Worm (Caenorhabditis elegans): ENCODE results near the gene athp-2.

athp-2 gene

DNA sequence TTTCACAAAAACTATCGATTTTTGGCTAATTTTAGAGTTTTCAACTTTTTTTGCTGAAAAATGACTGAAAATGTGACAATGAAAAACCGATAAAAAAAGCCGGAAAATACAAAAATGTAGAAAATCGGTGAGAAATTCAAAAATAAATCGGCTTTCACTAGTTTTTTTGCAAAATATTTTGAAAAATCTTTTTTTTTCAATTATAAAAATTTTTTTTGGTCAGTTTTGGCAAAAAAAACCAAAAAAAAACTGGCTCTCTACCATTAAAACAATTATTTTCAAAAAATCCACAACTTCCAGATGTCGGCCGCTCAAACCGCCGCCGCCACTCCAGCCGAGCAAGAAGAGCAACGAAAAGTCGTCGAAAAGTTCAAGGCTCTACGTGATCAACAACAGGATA is 13.6 kb upstream of the athp-2 start, which contains the start of gene pfd-2:
Gene pfd-2 (plus strand): TSS at position 301 of the 400 bp plus-strand sequence.
- TF ChIP-seq lin-39 (tag; optimal IDR thresholded peaks at IDR 0.05) (no peak), zfp-3 (GFP tag; conservative IDR thresholded peaks at IDR 0.05) (no peak), mdl-1 (tag; optimal IDR thresholded peaks at IDR 0.05) (no peak), unc-130 (GFP tag; optimal IDR thresholded peaks at IDR 0.05) (no peak), ctbp-1 (GFP tag; IDR thresholded peaks at IDR 0.05) (no peak), ceh-62 (tag; optimal IDR thresholded peaks at IDR 0.05) (no peak), lin-15B (tag; optimal IDR thresholded peaks at IDR 0.05) (no peak), ztf-11 (tag; optimal IDR thresholded peaks at IDR 0.05) (no peak), spr-1 (tag; optimal IDR thresholded peaks at IDR 0.05) (no peak), nhr-102 (tag; optimal IDR thresholded peaks at IDR 0.05) (no peak), F10B5.3 (tag; optimal IDR thresholded peaks at IDR 0.05) (no peak), hif-1 (tag; optimal IDR thresholded peaks at IDR 0.05) (no peak), nhr-25 (tag; optimal IDR thresholded peaks at IDR 0.05; ENCODE audit: borderline replicate concordance, insufficient read depth) (no peak), ZK337.2 (GFP tag; IDR thresholded peaks at IDR 0.05) (no peak), daf-19 (GFP tag; conservative IDR thresholded peaks at IDR 0.05) (no peak), nhr-28 (tag; optimal IDR thresholded peaks at IDR 0.05) (no peak), egl-27 (tag; optimal IDR thresholded peaks at IDR 0.05) (no peak)

ce11 chrII:4328716-4329115 is 11.3 kb upstream of the athp-2 start, which contains the start of gene H20J04.4:
TSS of gene H20J04.4 (plus strand) at chrII:4329016.
- TF ChIP-seq nhr-42 (GFP tag; IDR thresholded peaks at IDR 0.05) (no peak), ceh-20 (GFP tag; IDR thresholded peaks at IDR 0.05) (no peak), F37D6.2 (tag; optimal IDR thresholded peaks at IDR 0.05) (no peak), hif-1 (tag; optimal IDR thresholded peaks at IDR 0.05) (no peak), egl-27 (tag; optimal IDR thresholded peaks at IDR 0.05) (no peak), fkh-10 (GFP tag; optimal IDR thresholded peaks at IDR 0.05) (no peak), gei-8 (GFP tag; optimal IDR thresholded peaks at IDR 0.05) (no peak), set-16 (GFP tag; IDR thresholded peaks at IDR 0.05) (no peak), zfp-3 (GFP tag; conservative IDR thresholded peaks at IDR 0.05) (no peak), nhr-41 (GFP tag; IDR thresholded peaks at IDR 0.05) (no peak), snpc-1.2 (GFP tag; IDR thresholded peaks at IDR 0.05) (no peak), Y48G9A.11 (GFP tag; IDR thresholded peaks at IDR 0.05) (no peak), arid-1 (GFP tag; conservative IDR thresholded peaks at IDR 0.05) (no peak), mep-1 (tag; optimal IDR thresholded peaks at IDR 0.05) (no peak), F26F4.8 (GFP tag; conservative IDR thresholded peaks at IDR 0.05) (no peak), dpl-1 (GFP tag; optimal IDR thresholded peaks at IDR 0.05) (no peak), ceh-28 (tag; optimal IDR thresholded peaks at IDR 0.05) (no peak), lin-1 (GFP tag; IDR thresholded peaks at IDR 0.05) (no peak), daf-19 (GFP tag; conservative IDR thresholded peaks at IDR 0.05) (no peak)

DNA sequence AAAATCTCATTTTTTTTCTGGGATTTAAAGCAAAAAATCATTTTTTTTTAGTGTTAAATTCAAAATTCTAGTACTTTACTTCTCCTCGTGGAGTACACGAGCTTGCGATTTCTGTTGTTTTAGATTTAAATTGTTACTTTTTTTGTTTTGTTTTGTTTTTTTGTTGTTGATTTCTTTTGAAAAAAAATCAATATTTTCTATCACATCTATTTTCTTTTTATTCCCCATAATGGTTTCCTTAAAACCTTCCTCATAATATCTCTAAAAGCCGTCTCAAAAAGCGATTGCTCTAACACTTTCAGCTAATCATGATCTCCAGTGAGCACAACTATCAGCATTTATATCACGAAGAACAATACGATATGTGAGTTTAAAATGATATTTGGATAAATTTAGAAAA is 5.5 kb upstream of the athp-2 start, which contains the start of gene madf-3:
Gene madf-3 (plus strand): TSS at position 301 of the 400 bp plus-strand sequence.
- TF ChIP-seq dmd-6 (GFP tag; IDR thresholded peaks at IDR 0.05) (0 out of 2 replicates have a peak, but pooled peaks have one; percentile 2), dmd-8 (GFP tag; IDR thresholded peaks at IDR 0.05) (no peak), unc-130 (GFP tag; optimal IDR thresholded peaks at IDR 0.05) (no peak), D1046.2 (GFP tag; IDR thresholded peaks at IDR 0.05) (no peak), snpc-4 (tag; optimal IDR thresholded peaks at IDR 0.05) (no peak)

- TF ChIP-seq aha-1 (tag) = no peak
These were observed 2.3 kb upstream of the athp-2 start for ce11 chrII:4337731-4338130.

Measured in whole organism, L4 larva.